Worm (Caenorhabditis elegans): ENCODE measurements around the gene T06A10.107.
"Not testable (repeated sequence)": the region's sequence is repeated elsewhere in the genome, so short reads cannot be mapped to it uniquely, and the experiment has no call there.

T06A10.107 gene

ce11 chrIV:16828698-16829097 is 38.6 kb upstream of the T06A10.107 start, which contains the start of gene Y116A8A.6:
Gene Y116A8A.6 (minus strand): TSS chrIV:16828798.
- TF ChIP-seq lin-54 (GFP tag; optimal IDR thresholded peaks at IDR 0.05) = no peak
- TF ChIP-seq rcor-1 (GFP tag; IDR thresholded peaks at IDR 0.05) = no peak
- no peak for TF ChIP-seq hlh-12 (tag; optimal IDR thresholded peaks at IDR 0.05)
- no peak for TF ChIP-seq rec-8 (tag; optimal IDR thresholded peaks at IDR 0.05)
- no peak for TF ChIP-seq dpff-1 (tag; optimal IDR thresholded peaks at IDR 0.05)
- TF ChIP-seq nfya-1 (tag; optimal IDR thresholded peaks at IDR 0.05; ENCODE audit: borderline replicate concordance, insufficient read depth) = no peak
- no peak for TF ChIP-seq unc-62 (GFP tag; optimal IDR thresholded peaks at IDR 0.05)
- no peak for TF ChIP-seq nhr-80 (tag; optimal IDR thresholded peaks at IDR 0.05)
- no peak for TF ChIP-seq mes-4 (tag; optimal IDR thresholded peaks at IDR 0.05)
- TF ChIP-seq B0035.1 (tag; optimal IDR thresholded peaks at IDR 0.05) = no peak
- TF ChIP-seq rpc-1 (optimal IDR thresholded peaks at IDR 0.05) = no peak
- TF ChIP-seq rpc-1 (tag; optimal IDR thresholded peaks at IDR 0.05) = no peak
- TF ChIP-seq hmg-20 (GFP tag; IDR thresholded peaks at IDR 0.05) = no peak
- no peak for TF ChIP-seq mel-28 (tag; optimal IDR thresholded peaks at IDR 0.05; ENCODE audit: borderline replicate concordance)
- TF ChIP-seq lsy-27 (tag; optimal IDR thresholded peaks at IDR 0.05; ENCODE audit: borderline replicate concordance, insufficient read depth) = no peak
- no peak for TF ChIP-seq somi-1 (GFP tag; optimal IDR thresholded peaks at IDR 0.05)
- TF ChIP-seq madf-8 (GFP tag; conservative IDR thresholded peaks at IDR 0.05) = no peak
- TF ChIP-seq F22D6.2 (tag; optimal IDR thresholded peaks at IDR 0.05) = no peak

- TF ChIP-seq snpc-4 (GFP tag; optimal IDR thresholded peaks at IDR 0.05) (no peak), snpc-4 (tag; optimal IDR thresholded peaks at IDR 0.05) (peak in 1 of 4 experiments; percentile 24), ztf-26 (tag; optimal IDR thresholded peaks at IDR 0.05) (no peak)
These were observed 37.4 kb upstream of the T06A10.107 start, which contains the start of gene Y116A8A.7 for ce11 chrIV:16829896-16830295. Gene Y116A8A.7 (plus strand): TSS chrIV:16830196.

ce11 chrIV:16831366-16831765 is 36.0 kb upstream of the T06A10.107 start, which contains the start of gene clec-194:
Gene clec-194 (plus strand): TSS chrIV:16831666.
- no peak for TF ChIP-seq efl-1 (GFP tag; optimal IDR thresholded peaks at IDR 0.05)
- no peak for TF ChIP-seq sea-2 (GFP tag; IDR thresholded peaks at IDR 0.05)
- no peak for TF ChIP-seq xnd-1 (tag; optimal IDR thresholded peaks at IDR 0.05)
- TF ChIP-seq him-1 (tag; optimal IDR thresholded peaks at IDR 0.05) = no peak
- no peak for TF ChIP-seq snpc-3.4 (tag; optimal IDR thresholded peaks at IDR 0.05)
- TF ChIP-seq F55B11.4 (tag; optimal IDR thresholded peaks at IDR 0.05; ENCODE audit: borderline replicate concordance, insufficient read depth) = no peak
- no peak for TF ChIP-seq ceh-27 (GFP tag; optimal IDR thresholded peaks at IDR 0.05)
- no peak for TF ChIP-seq F10E7.11 (tag; optimal IDR thresholded peaks at IDR 0.05)
- TF ChIP-seq rcor-1 (GFP tag; IDR thresholded peaks at IDR 0.05) = no peak

ce11 chrIV:16842873-16843272 is 24.4 kb upstream of the T06A10.107 start, which contains the start of gene Y116A8A.150:
Gene Y116A8A.150 (minus strand): TSS chrIV:16842973.
- TF ChIP-seq bed-1 (GFP tag; IDR thresholded peaks at IDR 0.05); cebp-2 (GFP tag; IDR thresholded peaks at IDR 0.05); lin-40 (tag; optimal IDR thresholded peaks at IDR 0.05): not testable (repeated sequence)

ce11 chrIV:16843563-16843962 is 23.8 kb upstream of the T06A10.107 start:
- peak; percentile 9; the same call in 1 of the 2 replicates for TF ChIP-seq hmg-1.2 (GFP tag; IDR thresholded peaks at IDR 0.05)
- TF ChIP-seq rpc-1 (optimal IDR thresholded peaks at IDR 0.05); snpc-4 (GFP tag; optimal IDR thresholded peaks at IDR 0.05): not testable (repeated sequence)
- peak; percentile 47 for TF ChIP-seq rpc-1 (tag; optimal IDR thresholded peaks at IDR 0.05)
- peak; percentile 81 for TF ChIP-seq tbp1 (GFP tag; optimal IDR thresholded peaks at IDR 0.05)
- TF ChIP-seq lin-26 (GFP tag; IDR thresholded peaks at IDR 0.05) = peak; percentile 65
- TF ChIP-seq snpc-4 (tag; optimal IDR thresholded peaks at IDR 0.05) = peak in 1 of 4 experiments; percentile 61
- TF ChIP-seq attf-6 (GFP tag; IDR thresholded peaks at IDR 0.05) = peak; percentile 87
